Worm (Caenorhabditis elegans) whole organism, L4 larva: Measurements from ENCODE around the gene H20J04.4.
A peak's percentile ranks its signal among the peaks of the same experiment; 100 is the strongest.

Source experiments
- F10B5.3 ChIP-seq: sonication (generic microtip); optimal IDR thresholded peaks from 2 replicates; lab custom pipeline; 2016; ENCODE audit warnings: mild to moderate bottlenecking, missing genetic modification characterization, missing compliant biosample characterization
- F26F4.8 ChIP-seq: fragments of 200-800 bp; sonication (Bioruptor generic); conservative IDR thresholded peaks from 2 replicates; pipeline ENCODE4 v1.3.6; 2022; ENCODE audit warnings: missing genetic modification characterization, missing compliant biosample characterization
- F44E2.7 ChIP-seq: fragments of 200-800 bp; sonication (Bioruptor generic); IDR thresholded peaks from 2 replicates; pipeline ENCODE4 v2.1.2; 2022; ENCODE audit warnings: missing genetic modification characterization, missing compliant biosample characterization
- F49E8.2 ChIP-seq: sonication (generic microtip); optimal IDR thresholded peaks from 2 replicates; lab custom pipeline; 2016; ENCODE audit warnings: missing compliant biosample characterization, mild to moderate bottlenecking, missing genetic modification characterization, borderline replicate concordance
- T26A8.4 ChIP-seq: fragments of 200-800 bp; sonication (Bioruptor generic); IDR thresholded peaks from 2 replicates; pipeline ENCODE4 v1.3.6; 2022; ENCODE audit warnings: missing genetic modification characterization, missing compliant biosample characterization
- Y105C5A.15 ChIP-seq: fragments of 200-800 bp; sonication (Bioruptor generic); IDR thresholded peaks from 2 replicates; pipeline ENCODE4 v1.3.6; 2022; ENCODE audit warnings: missing genetic modification characterization, missing compliant biosample characterization
- Y75B8A.6 ChIP-seq: fragments of 200-800 bp; sonication (Bioruptor generic); IDR thresholded peaks from 2 replicates; pipeline ENCODE4 v1.3.6; 2022; ENCODE audit warnings: missing genetic modification reagents, missing genetic modification characterization, missing compliant biosample characterization
- ZK546.5 ChIP-seq, 2 experiments: sonication (generic microtip); optimal IDR thresholded peaks; 2 replicates each; lab custom pipeline; 2017; ENCODE audit warnings: missing biosample characterization in 2 of 2, missing genetic modification characterization in 2 of 2
- aha-1 ChIP-seq: fragments of 150-350 bp; peaks from one replicate; lab custom pipeline; 2014; ENCODE audit warnings: missing biosample characterization, missing genetic modification characterization
- aly-2 ChIP-seq: sonication (generic microtip); optimal IDR thresholded peaks from 2 replicates; lab custom pipeline; 2018; ENCODE audit warnings: missing biosample characterization, missing genetic modification characterization
- ama-1 ChIP-seq: fragments of 150-350 bp; optimal IDR thresholded peaks from 2 replicates; lab custom pipeline; 2014; ENCODE audit warnings: inconsistent platforms, mixed read lengths
- arid-1 ChIP-seq: fragments of 200-800 bp; sonication (Bioruptor generic); conservative IDR thresholded peaks from 2 replicates; pipeline ENCODE4 v1.3.6; 2022; ENCODE audit warnings: missing genetic modification reagents, missing genetic modification characterization, missing compliant biosample characterization
- attf-4 ChIP-seq: sonication (generic microtip); optimal IDR thresholded peaks from 3 replicates; lab custom pipeline; 2017; ENCODE audit warnings: missing biosample characterization, missing genetic modification characterization
- ceh-82 ChIP-seq: sonication (generic microtip); optimal IDR thresholded peaks from 2 replicates; lab custom pipeline; 2017; ENCODE audit warnings: missing biosample characterization, missing genetic modification characterization
- ctbp-1 ChIP-seq: fragments of 200-800 bp; sonication (Bioruptor generic); IDR thresholded peaks from 2 replicates; pipeline ENCODE4 v1.3.6; 2022; ENCODE audit warnings: missing genetic modification reagents, missing genetic modification characterization, missing compliant biosample characterization
- daf-16 ChIP-seq, 3 experiments: sonication (generic microtip); optimal IDR thresholded peaks; 2 replicates each; lab custom pipeline; 2016 to 2017; ENCODE audit warnings: missing genetic modification characterization in 3 of 3, missing genetic modification reagents in 3 of 3, mild to moderate bottlenecking in 2 of 3, missing compliant biosample characterization in 2 of 3, missing biosample characterization in 1 of 3, moderate library complexity in 1 of 3
- dmd-6 ChIP-seq: fragments of 200-800 bp; sonication (Bioruptor generic); IDR thresholded peaks from 2 replicates; pipeline ENCODE4 v1.3.6; 2022; ENCODE audit warnings: missing genetic modification reagents, missing genetic modification characterization, missing compliant biosample characterization
- dmd-8 ChIP-seq: fragments of 200-800 bp; sonication (Bioruptor generic); IDR thresholded peaks from 2 replicates; pipeline ENCODE4 v1.3.6; 2022; ENCODE audit warnings: missing genetic modification characterization, missing compliant biosample characterization
- dpl-1 ChIP-seq: fragments of 150-350 bp; optimal IDR thresholded peaks from 2 replicates; lab custom pipeline; 2014; ENCODE audit warnings: missing biosample characterization, missing genetic modification reagents, missing genetic modification characterization
- duxl-1 ChIP-seq: sonication (generic microtip); optimal IDR thresholded peaks from 2 replicates; lab custom pipeline; 2016; ENCODE audit warnings: mild to moderate bottlenecking, missing genetic modification characterization, moderate library complexity, missing compliant biosample characterization; ENCODE audit not compliant: poor library complexity
- dve-1 ChIP-seq: sonication (generic microtip); optimal IDR thresholded peaks from 2 replicates; lab custom pipeline; 2017; ENCODE audit warnings: antibody characterized with exemption, mild to moderate bottlenecking, missing genetic modification characterization, missing compliant biosample characterization; ENCODE audit not compliant: insufficient read depth
- fos-1 ChIP-seq: fragments of 150-350 bp; optimal IDR thresholded peaks from 2 replicates; lab custom pipeline; 2014; ENCODE audit warnings: missing biosample characterization, missing genetic modification characterization
- hlh-11 ChIP-seq: fragments of 200-800 bp; sonication (Bioruptor generic); optimal IDR thresholded peaks from 2 replicates; lab custom pipeline; 2018; ENCODE audit warnings: mild to moderate bottlenecking, missing genetic modification characterization, missing compliant biosample characterization
- lin-1 ChIP-seq: fragments of 200-800 bp; sonication (Bioruptor generic); IDR thresholded peaks from 2 replicates; pipeline ENCODE4 v1.3.6; 2022; ENCODE audit warnings: missing genetic modification reagents, missing genetic modification characterization, missing compliant biosample characterization
- lin-38 ChIP-seq: fragments of 200-800 bp; sonication (Bioruptor generic); IDR thresholded peaks from 2 replicates; pipeline ENCODE4 v1.3.6; 2022; ENCODE audit warnings: missing genetic modification reagents, missing genetic modification characterization, missing compliant biosample characterization
- lin-39 ChIP-seq: fragments of 150-350 bp; optimal IDR thresholded peaks from 2 replicates; lab custom pipeline; 2014; ENCODE audit warnings: missing biosample characterization, missing genetic modification reagents, missing genetic modification characterization
- madf-5 ChIP-seq, 2 experiments: fragments of 200-800 bp; sonication (Bioruptor generic); IDR thresholded peaks; 2 replicates each; pipeline ENCODE4 v1.3.6; 2022; ENCODE audit warnings: missing compliant biosample characterization in 2 of 2, missing genetic modification characterization in 2 of 2
- madf-9 ChIP-seq: fragments of 200-800 bp; sonication (Bioruptor generic); conservative IDR thresholded peaks from 2 replicates; pipeline ENCODE4 v1.3.6; 2022; ENCODE audit warnings: missing genetic modification reagents, missing genetic modification characterization, missing compliant biosample characterization
- mep-1 ChIP-seq: fragments of 150-350 bp; sonication (generic microtip); optimal IDR thresholded peaks from 3 replicates; lab custom pipeline; 2014; ENCODE audit warnings: missing biosample characterization, missing genetic modification characterization
- mes-2 ChIP-seq: sonication (generic microtip); optimal IDR thresholded peaks from 2 replicates; lab custom pipeline; 2016; ENCODE audit warnings: missing genotype, mild to moderate bottlenecking, missing genetic modification characterization, missing compliant biosample characterization; ENCODE audit not compliant: poor library complexity, severe bottlenecking
- mxl-2 ChIP-seq: fragments of 200-800 bp; sonication (Bioruptor generic); conservative IDR thresholded peaks from 2 replicates; pipeline ENCODE4 v1.3.6; 2022; ENCODE audit warnings: missing genetic modification reagents, missing genetic modification characterization, missing compliant biosample characterization
- nhr-10 ChIP-seq: fragments of 150-350 bp; optimal IDR thresholded peaks from 2 replicates; lab custom pipeline; 2014; ENCODE audit warnings: missing biosample characterization, missing genetic modification characterization
- nhr-102 ChIP-seq: sonication (generic microtip); optimal IDR thresholded peaks from 2 replicates; lab custom pipeline; 2016; ENCODE audit warnings: mild to moderate bottlenecking, missing genetic modification characterization, moderate library complexity, missing compliant biosample characterization
- nhr-111 ChIP-seq: fragments of 200-800 bp; sonication (Bioruptor generic); optimal IDR thresholded peaks from 2 replicates; lab custom pipeline; 2018; ENCODE audit warnings: mild to moderate bottlenecking, missing genetic modification characterization, missing compliant biosample characterization
- nhr-237 ChIP-seq: sonication (generic microtip); optimal IDR thresholded peaks from 2 replicates; lab custom pipeline; 2017; ENCODE audit warnings: missing biosample characterization, missing genetic modification characterization
- nhr-28 ChIP-seq: fragments of 150-350 bp; optimal IDR thresholded peaks from 2 replicates; lab custom pipeline; 2014; ENCODE audit warnings: missing biosample characterization, missing genetic modification characterization
- nhr-42 ChIP-seq: fragments of 200-800 bp; sonication (Bioruptor generic); IDR thresholded peaks from 2 replicates; pipeline ENCODE4 v1.3.6; 2022; ENCODE audit warnings: missing genetic modification characterization, missing compliant biosample characterization
- nhr-76 ChIP-seq: fragments of 150-350 bp; optimal IDR thresholded peaks from 2 replicates; lab custom pipeline; 2014; ENCODE audit warnings: missing biosample characterization, missing genetic modification characterization
- nhr-77 ChIP-seq: fragments of 150-350 bp; optimal IDR thresholded peaks from 2 replicates; lab custom pipeline; 2014; ENCODE audit warnings: missing biosample characterization, missing genetic modification characterization
- php-3 ChIP-seq: fragments of 200-800 bp; sonication (Bioruptor generic); IDR thresholded peaks from 2 replicates; pipeline ENCODE4 v1.3.6; 2022; ENCODE audit warnings: missing genetic modification reagents, missing genetic modification characterization, missing compliant biosample characterization
- sdz-12 ChIP-seq: fragments of 200-800 bp; sonication (Bioruptor generic); optimal IDR thresholded peaks from 2 replicates; lab custom pipeline; 2018; ENCODE audit warnings: mild to moderate bottlenecking, missing genetic modification characterization, missing compliant biosample characterization
- set-16 ChIP-seq: fragments of 200-800 bp; sonication (Bioruptor generic); IDR thresholded peaks from 2 replicates; pipeline ENCODE4 v1.3.6; 2022; ENCODE audit warnings: missing genetic modification reagents, missing genetic modification characterization, missing compliant biosample characterization
- spr-3 ChIP-seq: fragments of 200-800 bp; sonication (Bioruptor generic); optimal IDR thresholded peaks from 2 replicates; lab custom pipeline; 2018; ENCODE audit warnings: mild to moderate bottlenecking, missing genetic modification characterization, missing compliant biosample characterization
- vab-7 ChIP-seq: fragments of 200-800 bp; sonication (Bioruptor generic); IDR thresholded peaks from 2 replicates; pipeline ENCODE4 v1.3.6; 2022; ENCODE audit warnings: missing genetic modification reagents, missing genetic modification characterization, missing compliant biosample characterization
- zfp-3 ChIP-seq: fragments of 200-800 bp; sonication (Bioruptor generic); conservative IDR thresholded peaks from 2 replicates; pipeline ENCODE4 v1.3.6; 2022; ENCODE audit warnings: missing genetic modification reagents, missing genetic modification characterization, missing compliant biosample characterization
- zip-11 ChIP-seq: fragments of 200-800 bp; sonication (Bioruptor generic); IDR thresholded peaks from 2 replicates; pipeline ENCODE4 v1.3.6; 2022; ENCODE audit warnings: missing genetic modification characterization, missing compliant biosample characterization
- zip-2 ChIP-seq: fragments of 150-350 bp; optimal IDR thresholded peaks from 2 replicates; lab custom pipeline; 2014; ENCODE audit warnings: missing biosample characterization, missing genetic modification characterization
- ztf-7 ChIP-seq: fragments of 150-350 bp; optimal IDR thresholded peaks from 2 replicates; lab custom pipeline; 2014; ENCODE audit warnings: missing biosample characterization, missing genetic modification characterization

Gene H20J04.4

DNA sequence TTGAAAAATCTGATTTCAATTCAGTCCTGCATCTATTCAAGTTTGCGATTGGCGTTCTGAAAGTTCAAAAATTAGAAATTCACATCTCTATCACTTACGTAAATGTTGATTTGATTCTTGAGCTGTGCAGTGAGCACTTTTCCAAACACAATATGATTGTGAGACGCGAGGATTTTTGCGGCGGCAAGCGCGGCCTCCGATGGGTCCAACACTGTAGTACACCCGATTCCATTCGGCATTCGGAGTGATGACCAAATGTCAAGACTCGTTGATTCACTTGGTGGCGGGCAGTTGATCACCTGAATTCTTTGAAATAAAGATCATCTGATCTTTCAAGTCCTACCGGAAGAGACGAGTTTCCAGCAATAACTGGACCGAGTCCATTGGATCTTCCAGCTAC is 40.9 kb downstream of the H20J04.4 start:
- peak; percentile 96 for TF ChIP-seq aha-1 (tag; lab: Kevin White, UChicago)
- TF ChIP-seq zfp-3 = no peak

DNA sequence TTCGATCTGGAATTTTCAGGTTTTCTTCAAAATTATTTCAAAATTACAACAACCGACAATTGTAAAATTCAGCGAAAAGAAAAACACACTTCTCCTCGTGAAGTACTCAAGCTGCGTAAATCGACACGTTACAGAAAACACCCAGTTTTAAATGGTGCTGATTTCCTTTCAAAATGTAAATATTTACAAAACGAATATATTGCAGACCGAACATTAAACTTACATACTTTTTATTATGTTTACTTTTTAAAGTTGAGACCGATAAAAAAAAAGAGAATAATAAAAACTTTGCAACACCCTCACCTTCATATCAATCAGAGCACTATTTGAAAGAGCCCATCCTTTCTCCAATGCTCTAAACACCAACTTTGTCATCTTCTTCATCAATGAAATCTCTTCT is 42.0 kb downstream of the H20J04.4 start:
- TF ChIP-seq F44E2.7 (GFP tag; lab: Robert Waterston, UW) (no peak), duxl-1 (tag; lab: Kevin White, UChicago) (no peak), nhr-111 (GFP tag; lab: Kevin White, UChicago) (no peak), daf-16 (GFP tag; optimal IDR thresholded peaks at IDR 0.05; lab: Kevin White, UChicago) (no peak), daf-16 (tag; optimal IDR thresholded peaks at IDR 0.05; lab: Kevin White, UChicago) (peak; percentile 56)

- TF ChIP-seq T26A8.4 (GFP tag; lab: Robert Waterston, UW) = peak; percentile 27; the same call in 1 of the 2 replicates
- no peak for TF ChIP-seq daf-16 (GFP tag; optimal IDR thresholded peaks at IDR 0.05; lab: Kevin White, UChicago)
- TF ChIP-seq daf-16 (tag; optimal IDR thresholded peaks at IDR 0.05; lab: Kevin White, UChicago) = peak; percentile 82
- TF ChIP-seq aly-2 = no peak
- TF ChIP-seq nhr-237 = no peak
- TF ChIP-seq dmd-6 (GFP tag; lab: Robert Waterston, UW) = no peak
- TF ChIP-seq zip-2 (tag; lab: Kevin White, UChicago) = peak; percentile 41
- peak; percentile 54 for TF ChIP-seq mes-2 (tag; lab: Kevin White, UChicago)
- TF ChIP-seq dve-1 = peak; percentile 30
- TF ChIP-seq nhr-76 = no peak
- TF ChIP-seq vab-7 = no peak
- peak; percentile 80 for TF ChIP-seq ama-1 (lab: Kevin White, UChicago)
- TF ChIP-seq madf-9 (GFP tag; lab: Robert Waterston, UW) = no peak
- TF ChIP-seq sdz-12 = no peak
- TF ChIP-seq hlh-11 = peak; percentile 16
- no peak for TF ChIP-seq lin-39 (tag; lab: Kevin White, UChicago)
- peak; percentile 50 for TF ChIP-seq mep-1 (tag; lab: Kevin White, UChicago)
- no peak for TF ChIP-seq arid-1 (GFP tag; lab: Robert Waterston, UW)
- TF ChIP-seq fos-1 = no peak
- TF ChIP-seq dmd-8 = 0 out of 2 replicates have a peak, but pooled peaks have one; percentile 18
- TF ChIP-seq F10B5.3 (tag; lab: Kevin White, UChicago) = no peak
- no peak for TF ChIP-seq nhr-42 (GFP tag; lab: Robert Waterston, UW)
- peak; percentile 19 for TF ChIP-seq F49E8.2 (tag; lab: Kevin White, UChicago)
- no peak for TF ChIP-seq mxl-2 (GFP tag; lab: Robert Waterston, UW)
- peak; percentile 37 for TF ChIP-seq nhr-28 (tag; lab: Kevin White, UChicago)
- no peak for TF ChIP-seq nhr-77
- TF ChIP-seq ztf-7 (tag; lab: Kevin White, UChicago) = no peak
- TF ChIP-seq lin-38 (GFP tag; lab: Robert Waterston, UW) = no peak
These were observed 43.6 kb downstream of the H20J04.4 start, which contains the start of gene paic-1 for ce11 chrII:4372406-4372805. TSS of gene paic-1 (minus strand) at chrII:4372525.

DNA sequence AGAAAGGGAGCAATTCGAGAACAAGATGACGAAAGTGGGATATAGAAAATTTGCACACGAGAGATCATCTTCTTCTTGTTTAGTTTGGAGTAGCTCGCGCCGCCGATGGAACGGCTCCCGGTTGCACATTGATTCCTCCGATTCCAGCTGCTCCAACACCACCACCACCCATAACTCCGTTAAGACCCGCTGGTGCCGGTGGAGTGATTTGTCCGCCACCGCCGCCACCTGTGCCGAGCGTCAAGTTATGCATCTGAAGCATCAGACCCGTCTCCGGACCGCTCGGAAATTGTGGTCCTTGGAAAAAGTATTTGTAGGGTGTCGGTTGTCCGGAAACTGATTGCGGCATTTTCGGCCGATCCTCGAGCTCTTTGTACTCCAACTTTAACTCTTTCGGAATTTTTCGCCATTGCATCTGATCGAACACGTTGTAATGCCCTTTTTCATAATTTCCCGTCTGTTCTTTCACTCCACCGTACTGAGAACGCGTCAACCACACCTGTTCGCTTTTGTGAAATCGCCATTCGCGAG is 44.1 kb downstream of the H20J04.4 start:
- no peak for TF ChIP-seq spr-3
- TF ChIP-seq lin-1 (GFP tag; lab: Robert Waterston, UW) = no peak
- no peak for TF ChIP-seq attf-4
- no peak for TF ChIP-seq zip-11
- TF ChIP-seq ceh-82 (tag; lab: Kevin White, UChicago) = no peak
- TF ChIP-seq Y105C5A.15 (GFP tag; lab: Robert Waterston, UW) = no peak
- TF ChIP-seq php-3 (GFP tag; lab: Robert Waterston, UW) = no peak
- no peak for TF ChIP-seq ZK546.5 (tag; optimal IDR thresholded peaks at IDR 0.05; lab: Kevin White, UChicago)
- TF ChIP-seq nhr-111 (GFP tag; lab: Kevin White, UChicago) = no peak
- TF ChIP-seq dpl-1 (GFP tag; lab: Kevin White, UChicago) = no peak
- TF ChIP-seq Y75B8A.6 (GFP tag; lab: Robert Waterston, UW) = no peak
- TF ChIP-seq ctbp-1 (GFP tag; lab: Robert Waterston, UW) = no peak
- no peak for TF ChIP-seq nhr-77
- TF ChIP-seq nhr-10 (tag; lab: Kevin White, UChicago) = no peak
- TF ChIP-seq set-16 (GFP tag; lab: Robert Waterston, UW) = peak; percentile 81
- TF ChIP-seq madf-5 (GFP tag; IDR thresholded peaks at IDR 0.05; lab: Robert Waterston, UW) = no peak
- no peak for TF ChIP-seq nhr-102
- TF ChIP-seq nhr-237 = no peak
- TF ChIP-seq F26F4.8 (GFP tag; lab: Robert Waterston, UW) = 0 out of 2 replicates have a peak, but pooled peaks have one; percentile 23
